Worm (Caenorhabditis elegans) whole organism, L3 larva: ENCODE measurements around the gene Y22D7AR.14.

Experiments used
- ZK546.5 ChIP-seq: sonication (generic microtip); optimal IDR thresholded peaks from 2 replicates; lab custom pipeline; 2017; ENCODE audit warnings: missing biosample characterization, missing genetic modification characterization
- fkh-10 ChIP-seq: sonication (generic microtip); optimal IDR thresholded peaks from 2 replicates; lab custom pipeline; 2017; ENCODE audit warnings: missing biosample characterization, missing genetic modification reagents, missing genetic modification characterization
- hmg-11 ChIP-seq: sonication (generic microtip); optimal IDR thresholded peaks from 2 replicates; lab custom pipeline; 2016; ENCODE audit warnings: missing genetic modification characterization, missing compliant biosample characterization
- jun-1 ChIP-seq: fragments of 150-350 bp; optimal IDR thresholded peaks from 2 replicates; lab custom pipeline; 2014; ENCODE audit warnings: missing biosample characterization, missing genetic modification reagents, missing genetic modification characterization
- lin-39 ChIP-seq: fragments of 150-350 bp; optimal IDR thresholded peaks from 2 replicates; lab custom pipeline; 2018; ENCODE audit warnings: missing biosample characterization, missing genetic modification reagents, missing genetic modification characterization
- mdl-1 ChIP-seq: fragments of 150-350 bp; optimal IDR thresholded peaks from 2 replicates; lab custom pipeline; 2014; ENCODE audit warnings: missing biosample characterization, missing genetic modification characterization
- nhr-237 ChIP-seq: fragments of 150-350 bp; optimal IDR thresholded peaks from 2 replicates; lab custom pipeline; 2014; ENCODE audit warnings: missing biosample characterization, missing genetic modification characterization
- nhr-25 ChIP-seq: sonication (generic microtip); optimal IDR thresholded peaks from 2 replicates; lab custom pipeline; 2017; ENCODE audit warnings: missing biosample characterization, missing genetic modification characterization
- pqm-1 ChIP-seq: fragments of 150-350 bp; optimal IDR thresholded peaks from 2 replicates; lab custom pipeline; 2017; ENCODE audit warnings: missing biosample characterization, missing genetic modification characterization, inconsistent platforms
- ztf-11 ChIP-seq: fragments of 150-350 bp; optimal IDR thresholded peaks from 2 replicates; lab custom pipeline; 2014; ENCODE audit warnings: missing biosample characterization, missing genetic modification characterization

ce11 chrIII:1687999-1688398 lies 1.8 kb downstream of the Y22D7AR.14 start, which contains the start of gene Y22D7AR.7:
- TF ChIP-seq ztf-11 (tag; lab: Kevin White, UChicago), result no peak
- no peak for TF ChIP-seq pqm-1 (tag; lab: Kevin White, UChicago)
- no peak for TF ChIP-seq nhr-25 (tag; lab: Kevin White, UChicago)
- TF ChIP-seq ZK546.5 (tag; lab: Kevin White, UChicago), result no peak
- no peak for TF ChIP-seq nhr-237 (tag; lab: Kevin White, UChicago)
- TF ChIP-seq mdl-1 (tag; lab: Kevin White, UChicago), result no peak
- TF ChIP-seq jun-1 (tag; lab: Kevin White, UChicago), result no peak
- TF ChIP-seq fkh-10, result no peak
- TF ChIP-seq lin-39 (tag; lab: Kevin White, UChicago), result no peak
- no peak for TF ChIP-seq hmg-11
